Worm (Caenorhabditis elegans): ENCODE measurements around the gene R07E3.1.

ce11 chrX:10350151-10350550, 9.2 kb upstream of the R07E3.1 start:
- no peak for TF ChIP-seq flt-1 (GFP tag; IDR thresholded peaks at IDR 0.05)
- no peak for TF ChIP-seq ztf-23 (GFP tag; IDR thresholded peaks at IDR 0.05)

All from whole organism, midembryonic.